Worm (Caenorhabditis elegans) whole organism, L1 larva: ENCODE measurements around the gene F19G12.1.

Source experiments
- Y116A8C.19 ChIP-seq: sonication (generic microtip); optimal IDR thresholded peaks from 2 replicates; lab custom pipeline; 2016; ENCODE audit warnings: missing compliant biosample characterization, missing genetic modification characterization, borderline replicate concordance
- ama-1 ChIP-seq: fragments of 150-350 bp; optimal IDR thresholded peaks from 2 replicates; lab custom pipeline; 2014
- efl-1 ChIP-seq, 4 experiments: fragments of 150-350 bp; optimal IDR thresholded peaks in 3 of 4; peaks in 1 of 4; 1 replicate in 1 of 4; 2 replicates in 3 of 4; lab custom pipeline; 2014; ENCODE audit warnings: missing biosample characterization in 2 of 4, missing genetic modification characterization in 2 of 4, missing genetic modification reagents in 2 of 4
- egl-13 ChIP-seq: sonication (generic microtip); optimal IDR thresholded peaks from 2 replicates; lab custom pipeline; 2016; ENCODE audit warnings: missing genotype, missing genetic modification reagents, missing genetic modification characterization, missing compliant biosample characterization
- hpl-2 ChIP-seq: fragments of 150-350 bp; optimal IDR thresholded peaks from 2 replicates; lab custom pipeline; 2014; ENCODE audit warnings: missing biosample characterization, missing genetic modification reagents, missing genetic modification characterization
- isw-1 ChIP-seq: fragments of 200-800 bp; sonication (Bioruptor generic); IDR thresholded peaks from 2 replicates; pipeline ENCODE4 v1.3.6; 2022; ENCODE audit warnings: missing genetic modification characterization, missing compliant biosample characterization
- lin-14 ChIP-seq: fragments of 200-800 bp; sonication (Bioruptor generic); optimal IDR thresholded peaks from 2 replicates; lab custom pipeline; 2018; ENCODE audit warnings: mild to moderate bottlenecking, missing genetic modification characterization, moderate library complexity, missing compliant biosample characterization
- lin-39 ChIP-seq: fragments of 150-350 bp; optimal IDR thresholded peaks from 2 replicates; lab custom pipeline; 2014; ENCODE audit warnings: missing biosample characterization, missing genetic modification reagents, missing genetic modification characterization
- nhr-28 ChIP-seq: fragments of 150-350 bp; optimal IDR thresholded peaks from 2 replicates; lab custom pipeline; 2014; ENCODE audit warnings: missing biosample characterization, missing genetic modification characterization
- nhr-77 ChIP-seq: fragments of 150-350 bp; optimal IDR thresholded peaks from 2 replicates; lab custom pipeline; 2014; ENCODE audit warnings: missing biosample characterization, missing genetic modification characterization
- snpc-4 ChIP-seq: fragments of 150-350 bp; optimal IDR thresholded peaks from 2 replicates; lab custom pipeline; 2014; ENCODE audit warnings: missing biosample characterization, missing genetic modification characterization
- tbx-2 ChIP-seq: sonication (generic microtip); optimal IDR thresholded peaks from 2 replicates; lab custom pipeline; 2016; ENCODE audit warnings: missing genetic modification characterization, missing compliant biosample characterization
- unc-130 ChIP-seq: fragments of 150-350 bp; optimal IDR thresholded peaks from 2 replicates; lab custom pipeline; 2017; ENCODE audit warnings: missing biosample characterization, missing genetic modification characterization, inconsistent platforms
- unc-62 ChIP-seq: fragments of 150-350 bp; optimal IDR thresholded peaks from 2 replicates; lab custom pipeline; 2014; ENCODE audit warnings: missing biosample characterization, missing genetic modification reagents, missing genetic modification characterization

DNA sequence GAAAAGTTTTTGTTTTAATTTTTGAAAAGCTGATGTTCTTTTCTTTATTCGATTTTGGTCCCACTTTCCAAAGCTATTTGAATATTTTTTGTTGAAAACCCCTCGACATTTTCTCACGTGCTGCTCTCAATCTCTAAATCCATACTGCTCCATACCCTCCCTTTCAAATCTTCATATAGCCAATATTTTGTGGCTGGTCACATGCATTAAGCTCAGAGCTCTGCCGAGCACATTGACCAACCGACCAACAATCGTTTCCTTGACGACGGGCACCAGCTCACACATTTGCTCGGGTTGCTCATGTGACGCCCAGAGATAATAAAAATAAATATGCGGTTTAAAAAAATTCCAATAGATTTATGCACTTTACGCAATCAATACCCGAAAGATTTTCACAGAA lies 8.1 kb downstream of the F19G12.1 start:
- TF ChIP-seq hpl-2 (GFP tag; lab: Kevin White, UChicago) (no peak), snpc-4 (tag; lab: Kevin White, UChicago) (no peak), efl-1 (optimal IDR thresholded peaks at IDR 0.05; lab: Kevin White, UChicago) (no peak), efl-1 (GFP tag; optimal IDR thresholded peaks at IDR 0.05 in 1 of 2; lab: Kevin White, UChicago) (no peak), ama-1 (no peak), lin-39 (no peak), tbx-2 (tag; lab: Kevin White, UChicago) (peak; percentile 10), egl-13 (tag; lab: Kevin White, UChicago) (peak; percentile 44), unc-62 (GFP tag; lab: Kevin White, UChicago) (no peak), unc-130 (tag; lab: Kevin White, UChicago) (no peak), nhr-77 (tag; lab: Kevin White, UChicago) (no peak), lin-14 (GFP tag; lab: Kevin White, UChicago) (peak; percentile 21), isw-1 (GFP tag; lab: Robert Waterston, UW) (no peak), Y116A8C.19 (tag; lab: Kevin White, UChicago) (no peak), nhr-28 (tag; lab: Kevin White, UChicago) (no peak)
